Worm (Caenorhabditis elegans): ENCODE measurements around the gene chk-2.

ce11 chrV:19897982-19898381 lies 17.8 kb downstream of the chk-2 start:
- no peak for TF ChIP-seq him-1 (tag; optimal IDR thresholded peaks at IDR 0.05)
- TF ChIP-seq W03F9.2 (tag; optimal IDR thresholded peaks at IDR 0.05): no peak

Data from whole organism, L4/young adult.